Fruit fly (Drosophila melanogaster) whole organism, prepupa: ENCODE measurements around the gene FER.

Experiments used
- Blimp-1 ChIP-seq: fragments of 200-800 bp; sonication (Bioruptor generic); optimal IDR thresholded peaks from 3 replicates; lab custom pipeline; 2017; ENCODE audit warnings: missing biosample characterization, missing genetic modification characterization, mild to moderate bottlenecking, moderate library complexity, missing genetic modification reagents
- CG10631 ChIP-seq: fragments of 200-800 bp; sonication (Bioruptor generic); optimal IDR thresholded peaks from 2 replicates; lab custom pipeline; 2016; ENCODE audit warnings: missing biosample characterization, missing genetic modification characterization
- CG10669 ChIP-seq: fragments of 200-800 bp; sonication (Bioruptor generic); optimal IDR thresholded peaks from 3 replicates; lab custom pipeline; 2018; ENCODE audit warnings: missing biosample characterization, mild to moderate bottlenecking, missing genetic modification characterization, moderate library complexity
- CG11294 ChIP-seq: fragments of 200-800 bp; sonication (Bioruptor generic); IDR thresholded peaks from 2 replicates; pipeline ENCODE4 v1.3.6; 2022; ENCODE audit warnings: missing biosample characterization, missing genetic modification characterization
- CG15336 ChIP-seq: fragments of 200-800 bp; sonication (Bioruptor generic); IDR thresholded peaks from 2 replicates; pipeline ENCODE4 v1.3.6; 2022; ENCODE audit warnings: missing biosample characterization, missing genetic modification characterization
- CG16779 ChIP-seq: fragments of 200-800 bp; sonication (Bioruptor generic); optimal IDR thresholded peaks from 3 replicates; lab custom pipeline; 2017; ENCODE audit warnings: missing biosample characterization, mild to moderate bottlenecking, missing genetic modification characterization
- CG3032 ChIP-seq: fragments of 200-800 bp; optimal IDR thresholded peaks from 2 replicates; lab custom pipeline; 2019; ENCODE audit warnings: missing biosample characterization, mild to moderate bottlenecking, missing genetic modification characterization, moderate library complexity
- CG31627 ChIP-seq: fragments of 200-800 bp; sonication (Bioruptor generic); optimal IDR thresholded peaks from 3 replicates; lab custom pipeline; 2016; ENCODE audit warnings: missing biosample characterization, missing genetic modification characterization
- CG34406 ChIP-seq: fragments of 200-800 bp; sonication (Bioruptor generic); optimal IDR thresholded peaks from 3 replicates; lab custom pipeline; 2016; ENCODE audit warnings: missing biosample characterization, missing genetic modification characterization
- CG3919 ChIP-seq: fragments of 200-800 bp; sonication (Bioruptor generic); optimal IDR thresholded peaks from 3 replicates; lab custom pipeline; 2016; ENCODE audit warnings: missing biosample characterization, missing genetic modification characterization
- CG4318 ChIP-seq: fragments of 200-800 bp; sonication (Bioruptor generic); optimal IDR thresholded peaks from 3 replicates; lab custom pipeline; 2017; ENCODE audit warnings: missing biosample characterization, mild to moderate bottlenecking, missing genetic modification characterization
- CG6163 ChIP-seq: fragments of 200-800 bp; sonication (Bioruptor generic); IDR thresholded peaks from 3 replicates; pipeline ENCODE4 v1.3.6; 2022; ENCODE audit warnings: missing biosample characterization, missing genetic modification characterization
- CG6276 ChIP-seq: fragments of 200-800 bp; sonication (Bioruptor generic); optimal IDR thresholded peaks from 2 replicates; lab custom pipeline; 2017; ENCODE audit warnings: missing biosample characterization, mild to moderate bottlenecking, missing genetic modification characterization
- CG6792 ChIP-seq: fragments of 200-800 bp; sonication (Bioruptor generic); optimal IDR thresholded peaks from 3 replicates; lab custom pipeline; 2016; ENCODE audit warnings: missing biosample characterization, missing genetic modification characterization
- CG6808 ChIP-seq: fragments of 200-800 bp; sonication (Bioruptor generic); optimal IDR thresholded peaks from 3 replicates; lab custom pipeline; 2017; ENCODE audit warnings: missing biosample characterization, missing genetic modification characterization, mild to moderate bottlenecking, moderate library complexity, missing genetic modification reagents
- CG6854 ChIP-seq: fragments of 200-800 bp; sonication (Bioruptor generic); optimal IDR thresholded peaks from 2 replicates; lab custom pipeline; 2017; ENCODE audit warnings: missing biosample characterization, mild to moderate bottlenecking, missing genetic modification characterization
- CG8119 ChIP-seq: fragments of 200-800 bp; sonication (Bioruptor generic); IDR thresholded peaks from 3 replicates; pipeline ENCODE4 v1.3.6; 2022; ENCODE audit warnings: missing biosample characterization, missing genetic modification characterization
- CG8319 ChIP-seq: fragments of 200-800 bp; sonication (Bioruptor generic); optimal IDR thresholded peaks from 3 replicates; lab custom pipeline; 2016; ENCODE audit warnings: missing biosample characterization, missing genetic modification characterization
- CG8632 ChIP-seq: fragments of 200-800 bp; sonication (Bioruptor generic); optimal IDR thresholded peaks from 3 replicates; lab custom pipeline; 2016; ENCODE audit warnings: missing biosample characterization, missing genetic modification characterization
- CG9139 ChIP-seq: fragments of 200-800 bp; sonication (Bioruptor generic); optimal IDR thresholded peaks from 3 replicates; lab custom pipeline; 2017; ENCODE audit warnings: missing biosample characterization, mild to moderate bottlenecking, missing genetic modification characterization
- Eip75B ChIP-seq: fragments of 200-800 bp; sonication (Bioruptor generic); optimal IDR thresholded peaks from 3 replicates; lab custom pipeline; 2016; ENCODE audit warnings: missing biosample characterization, missing genetic modification characterization
- Eip78C ChIP-seq: fragments of 200-800 bp; sonication (Bioruptor generic); peaks from one replicate; lab custom pipeline; 2016; ENCODE audit warnings: missing biosample characterization, missing genetic modification characterization
- Eip93F ChIP-seq: fragments of 200-800 bp; sonication (Bioruptor generic); optimal IDR thresholded peaks from 2 replicates; lab custom pipeline; 2016; ENCODE audit warnings: missing biosample characterization, mild to moderate bottlenecking, missing genetic modification characterization
- Ets96B ChIP-seq: fragments of 200-800 bp; optimal IDR thresholded peaks from 2 replicates; lab custom pipeline; 2019; ENCODE audit warnings: missing biosample characterization, mild to moderate bottlenecking, missing genetic modification characterization, moderate library complexity
- Hr38 ChIP-seq: sonication (Bioruptor generic); optimal IDR thresholded peaks from 2 replicates; lab custom pipeline; 2016; ENCODE audit warnings: missing biosample characterization, missing genetic modification characterization
- Hr39 ChIP-seq: fragments of 200-800 bp; sonication (Bioruptor generic); optimal IDR thresholded peaks from 2 replicates; lab custom pipeline; 2016; ENCODE audit warnings: missing biosample characterization, missing genetic modification characterization
- Lpt ChIP-seq: fragments of 200-800 bp; sonication (Bioruptor generic); optimal IDR thresholded peaks from 3 replicates; lab custom pipeline; 2016; ENCODE audit warnings: missing biosample characterization, missing genetic modification characterization
- Met ChIP-seq: fragments of 200-800 bp; sonication (Bioruptor generic); optimal IDR thresholded peaks from 3 replicates; lab custom pipeline; 2016; ENCODE audit warnings: missing biosample characterization, missing genetic modification characterization
- OdsH ChIP-seq: fragments of 200-800 bp; sonication (Bioruptor generic); optimal IDR thresholded peaks from 3 replicates; lab custom pipeline; 2016; ENCODE audit warnings: missing biosample characterization, missing genetic modification characterization
- Sox14 ChIP-seq: fragments of 200-800 bp; sonication (Bioruptor generic); optimal IDR thresholded peaks from 3 replicates; lab custom pipeline; 2016; ENCODE audit warnings: missing biosample characterization, missing genetic modification characterization
- achi ChIP-seq: fragments of 200-800 bp; sonication (Bioruptor generic); optimal IDR thresholded peaks from 3 replicates; lab custom pipeline; 2016; ENCODE audit warnings: missing biosample characterization, missing genetic modification characterization
- cyc ChIP-seq: fragments of 200-800 bp; sonication (Bioruptor generic); optimal IDR thresholded peaks from 3 replicates; lab custom pipeline; 2016; ENCODE audit warnings: missing biosample characterization, missing genetic modification characterization
- dsx ChIP-seq: fragments of 200-800 bp; optimal IDR thresholded peaks from 3 replicates; lab custom pipeline; 2019; ENCODE audit warnings: missing biosample characterization, mild to moderate bottlenecking, missing genetic modification characterization, moderate library complexity; ENCODE audit not compliant: poor library complexity, severe bottlenecking
- eg ChIP-seq: fragments of 200-800 bp; sonication (Bioruptor generic); IDR thresholded peaks from 3 replicates; pipeline ENCODE4 v1.3.6; 2022; ENCODE audit warnings: missing biosample characterization, missing genetic modification characterization
- esn ChIP-seq: fragments of 200-800 bp; sonication (Bioruptor generic); optimal IDR thresholded peaks from 2 replicates; lab custom pipeline; 2016; ENCODE audit warnings: missing biosample characterization, mild to moderate bottlenecking, missing genetic modification characterization, moderate library complexity
- fd59A ChIP-seq: fragments of 200-800 bp; sonication (Bioruptor generic); optimal IDR thresholded peaks from 2 replicates; lab custom pipeline; 2017; ENCODE audit warnings: missing biosample characterization, mild to moderate bottlenecking, missing genetic modification characterization, missing genetic modification reagents
- fd85E ChIP-seq: fragments of 200-800 bp; sonication (Bioruptor generic); optimal IDR thresholded peaks from 3 replicates; lab custom pipeline; 2016; ENCODE audit warnings: missing biosample characterization, missing genetic modification characterization
- fkh ChIP-seq: fragments of 200-800 bp; sonication (Bioruptor generic); optimal IDR thresholded peaks from 3 replicates; lab custom pipeline; 2017; ENCODE audit warnings: missing biosample characterization, mild to moderate bottlenecking, missing genetic modification characterization, moderate library complexity
- lz ChIP-seq: fragments of 200-800 bp; sonication (Bioruptor generic); optimal IDR thresholded peaks from 3 replicates; lab custom pipeline; 2016; ENCODE audit warnings: missing biosample characterization, missing genetic modification characterization
- spab ChIP-seq: fragments of 200-800 bp; sonication (Bioruptor generic); optimal IDR thresholded peaks from 2 replicates; lab custom pipeline; 2017; ENCODE audit warnings: missing biosample characterization, mild to moderate bottlenecking, missing genetic modification characterization, missing genetic modification reagents
- ss ChIP-seq, 2 experiments: fragments of 200-800 bp; sonication (Bioruptor generic); optimal IDR thresholded peaks; 2 replicates in 1 of 2; 3 replicates in 1 of 2; lab custom pipeline; 2017 to 2018; ENCODE audit warnings: mild to moderate bottlenecking in 2 of 2, missing biosample characterization in 2 of 2, missing genetic modification characterization in 2 of 2, moderate library complexity in 1 of 2
- svp ChIP-seq: fragments of 200-800 bp; sonication (Bioruptor generic); peaks from one replicate; lab custom pipeline; 2016; ENCODE audit warnings: missing biosample characterization, missing genetic modification characterization
- topi ChIP-seq: fragments of 200-800 bp; sonication (Bioruptor generic); optimal IDR thresholded peaks from 3 replicates; lab custom pipeline; 2016; ENCODE audit warnings: missing biosample characterization, missing genetic modification characterization
- vri ChIP-seq: fragments of 200-800 bp; sonication (Bioruptor generic); optimal IDR thresholded peaks from 3 replicates; lab custom pipeline; 2016; ENCODE audit warnings: missing biosample characterization, mild to moderate bottlenecking, missing genetic modification characterization

The FER gene

DNA sequence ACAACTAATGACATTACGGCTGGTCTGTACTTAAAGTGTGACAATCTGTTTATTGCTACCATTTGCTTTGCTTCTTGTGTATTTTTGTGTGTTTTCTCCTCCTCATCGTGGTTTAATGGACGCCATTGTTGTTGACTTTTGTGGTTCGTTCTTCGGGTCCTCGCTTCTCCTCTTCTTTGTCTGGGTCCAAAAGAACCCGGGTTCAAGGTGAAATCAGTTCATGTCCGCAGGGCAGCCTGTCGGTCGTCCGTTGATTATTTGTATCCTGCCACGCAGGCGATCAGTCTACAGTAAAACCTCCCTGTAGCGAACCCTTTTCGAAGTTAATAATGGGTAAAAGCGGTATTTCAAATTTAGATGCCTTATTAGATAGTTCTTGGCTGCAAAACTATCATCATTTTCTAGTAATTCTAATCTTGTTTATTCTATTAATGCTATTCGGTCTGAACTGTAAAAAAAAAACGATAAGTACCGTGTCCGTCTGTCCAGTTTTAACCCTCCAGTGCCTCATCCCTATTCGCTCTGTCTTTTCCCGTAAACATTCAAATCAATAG, 45.0 kb downstream of the FER start:
- TF ChIP-seq CG8632 (GFP tag; lab: Kevin White, UChicago) (no peak), CG6163 (GFP tag; lab: Robert Waterston, UW) (no peak), spab (GFP tag; lab: Kevin White, UChicago) (peak; percentile 10), Sox14 (peak; percentile 6), Ets96B (tag; lab: Kevin White, UChicago) (peak; percentile 7), topi (GFP tag; lab: Kevin White, UChicago) (peak; percentile 18), fd85E (GFP tag; lab: Kevin White, UChicago) (no peak), CG10669 (GFP tag; lab: Kevin White, UChicago) (peak; percentile 14), CG3919 (GFP tag; lab: Kevin White, UChicago) (peak; percentile 14), CG6808 (GFP tag; lab: Kevin White, UChicago) (peak; percentile 40), CG3032 (tag; lab: Kevin White, UChicago) (no peak), cyc (GFP tag; lab: Kevin White, UChicago) (peak; percentile 25), esn (GFP tag; lab: Kevin White, UChicago) (peak; percentile 30), CG31627 (GFP tag; lab: Kevin White, UChicago) (peak; percentile 33), Eip78C (GFP tag; lab: Kevin White, UChicago) (peak; percentile 69), CG10631 (GFP tag; lab: Kevin White, UChicago) (peak; percentile 3), CG6792 (peak; percentile 20), svp (peak; percentile 74), achi (no peak), fkh (peak; percentile 44), vri (GFP tag; lab: Kevin White, UChicago) (peak; percentile 27), Hr39 (peak; percentile 33), Eip75B (peak; percentile 8), lz (GFP tag; lab: Kevin White, UChicago) (peak; percentile 22)

dm6 chr3R:9348379-9348721, 46.0 kb downstream of the FER start:
- TF ChIP-seq svp, result peak; percentile 47
- TF ChIP-seq Eip93F (GFP tag; lab: Kevin White, UChicago), result peak; percentile 54
- TF ChIP-seq Met, result no peak
- no peak for TF ChIP-seq CG3032 (tag; lab: Kevin White, UChicago)
- TF ChIP-seq CG6163 (GFP tag; lab: Robert Waterston, UW), result no peak
- TF ChIP-seq Lpt (GFP tag; lab: Kevin White, UChicago), result no peak
- no peak for TF ChIP-seq eg
- no peak for TF ChIP-seq Ets96B (tag; lab: Kevin White, UChicago)
- TF ChIP-seq CG8119 (GFP tag; lab: Robert Waterston, UW), result 0 out of 3 replicates have a peak, but pooled peaks have one; percentile 11
- peak in 1 of 2 experiments; percentile 24 for TF ChIP-seq ss (GFP tag; optimal IDR thresholded peaks at IDR 0.05; lab: Kevin White, UChicago)
- TF ChIP-seq CG11294 (GFP tag; lab: Robert Waterston, UW), result no peak
- TF ChIP-seq dsx, result peak; percentile 11
- peak; percentile 88 for TF ChIP-seq Blimp-1 (GFP tag; lab: Kevin White, UChicago)
- TF ChIP-seq CG15336, result no peak; the same call in 1 of the 2 replicates
- no peak for TF ChIP-seq esn (GFP tag; lab: Kevin White, UChicago)

DNA sequence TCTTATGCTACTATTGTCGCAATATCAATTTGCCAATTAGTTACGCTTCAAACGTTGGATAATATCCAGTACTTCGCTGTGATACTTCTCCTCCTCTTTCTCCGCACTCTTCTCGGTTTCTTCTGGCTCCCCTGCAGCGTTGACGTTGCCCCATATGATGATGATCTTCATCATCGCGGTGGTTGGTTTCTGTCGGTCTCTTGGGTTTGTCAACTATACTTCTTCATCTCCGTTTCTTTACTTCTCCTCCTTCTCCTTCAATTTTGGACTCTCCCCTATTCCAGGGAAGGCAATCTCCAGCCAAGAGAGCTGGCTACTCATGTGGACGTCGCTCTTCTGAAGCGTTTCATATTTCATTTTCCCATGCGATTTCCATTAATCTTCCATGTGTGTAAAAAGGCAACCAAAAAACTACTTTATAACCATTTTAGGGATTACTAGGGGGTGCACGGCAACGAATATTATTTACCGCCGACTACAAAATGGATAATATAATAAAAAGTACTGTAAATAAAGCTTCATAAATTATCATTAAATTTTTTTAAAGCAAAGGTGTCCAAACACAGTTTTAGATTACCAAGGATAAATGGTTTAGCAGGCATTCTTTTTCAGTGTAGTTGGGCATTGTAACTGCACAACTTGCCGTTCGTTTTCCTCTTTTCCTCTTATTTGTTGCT, 46.5 kb downstream of the FER start:
- TF ChIP-seq Met, result peak; percentile 88
- TF ChIP-seq topi (GFP tag; lab: Kevin White, UChicago), result peak; percentile 85
- peak; percentile 89 for TF ChIP-seq CG6808 (GFP tag; lab: Kevin White, UChicago)
- TF ChIP-seq CG34406, result peak; percentile 90
- TF ChIP-seq CG4318 (GFP tag; lab: Kevin White, UChicago), result peak; percentile 74
- peak; percentile 85 for TF ChIP-seq CG8319 (GFP tag; lab: Kevin White, UChicago)
- TF ChIP-seq CG6276 (GFP tag; lab: Kevin White, UChicago), result peak; percentile 84
- TF ChIP-seq fd85E (GFP tag; lab: Kevin White, UChicago), result peak; percentile 75
- TF ChIP-seq CG9139, result peak; percentile 70
- TF ChIP-seq Ets96B (tag; lab: Kevin White, UChicago), result peak; percentile 94
- peak; percentile 36 for TF ChIP-seq CG6854 (GFP tag; lab: Kevin White, UChicago)
- peak; percentile 87 for TF ChIP-seq eg
- TF ChIP-seq CG16779 (tag; lab: Kevin White, UChicago), result peak; percentile 85
- TF ChIP-seq Eip93F (GFP tag; lab: Kevin White, UChicago), result no peak
- TF ChIP-seq Hr38, result no peak
- peak; percentile 98 for TF ChIP-seq Eip78C (GFP tag; lab: Kevin White, UChicago)
- TF ChIP-seq lz (GFP tag; lab: Kevin White, UChicago), result peak; percentile 84
- peak; percentile 91 for TF ChIP-seq OdsH (GFP tag; lab: Kevin White, UChicago)
- TF ChIP-seq CG8119 (GFP tag; lab: Robert Waterston, UW), result peak; percentile 86
- peak; percentile 89 for TF ChIP-seq fd59A
- TF ChIP-seq CG15336, result peak; percentile 90
- peak; percentile 90 for TF ChIP-seq Lpt (GFP tag; lab: Kevin White, UChicago)
- TF ChIP-seq Hr39, result peak; percentile 79
- peak; percentile 89 for TF ChIP-seq esn (GFP tag; lab: Kevin White, UChicago)
- TF ChIP-seq spab (GFP tag; lab: Kevin White, UChicago), result peak; percentile 89
